Fruit fly (Drosophila melanogaster) whole organism, embryonic: ENCODE measurements around the gene PLCXD.

Source experiments
- Adf1 ChIP-seq: fragments of 200-800 bp; sonication (Bioruptor generic); IDR thresholded peaks from 2 replicates; pipeline ENCODE4 v1.3.6; 2022; ENCODE audit warnings: missing biosample characterization, missing genetic modification characterization
- Atf-2 ChIP-seq: fragments of 200-800 bp; sonication (Bioruptor generic); optimal IDR thresholded peaks from 2 replicates; lab custom pipeline; 2016; ENCODE audit warnings: missing biosample characterization, missing genetic modification characterization
- CG10979 ChIP-seq: fragments of 200-800 bp; sonication (Bioruptor generic); optimal IDR thresholded peaks from 2 replicates; lab custom pipeline; 2018; ENCODE audit warnings: missing biosample characterization, mild to moderate bottlenecking, missing genetic modification characterization, moderate library complexity
- CG11456 ChIP-seq: fragments of 200-800 bp; sonication (Bioruptor generic); IDR thresholded peaks from 3 replicates; pipeline ENCODE4 v1.3.6; 2022; ENCODE audit warnings: missing biosample characterization, missing genetic modification characterization
- CG11696 ChIP-seq: fragments of 200-800 bp; sonication (Bioruptor generic); IDR thresholded peaks from 2 replicates; pipeline ENCODE4 v1.3.6; 2022; ENCODE audit warnings: missing biosample characterization, missing genetic modification characterization
- CG12071 ChIP-seq: fragments of 200-800 bp; sonication (Bioruptor generic); optimal IDR thresholded peaks from 3 replicates; lab custom pipeline; 2018; ENCODE audit warnings: missing biosample characterization, mild to moderate bottlenecking, missing genetic modification characterization
- CG15073 ChIP-seq: fragments of 200-800 bp; sonication (Bioruptor generic); optimal IDR thresholded peaks from 2 replicates; lab custom pipeline; 2016; ENCODE audit warnings: missing biosample characterization, missing genetic modification characterization
- CG15479 ChIP-seq: fragments of 200-800 bp; sonication (Bioruptor generic); optimal IDR thresholded peaks from 3 replicates; lab custom pipeline; 2019; ENCODE audit warnings: missing biosample characterization, mild to moderate bottlenecking, missing genetic modification characterization, moderate library complexity
- CG17186 ChIP-seq: fragments of 200-800 bp; sonication (Bioruptor generic); optimal IDR thresholded peaks from 3 replicates; lab custom pipeline; 2017; ENCODE audit warnings: missing biosample characterization, missing genetic modification reagents, missing genetic modification characterization
- CG17359 ChIP-seq: fragments of 200-800 bp; sonication (Bioruptor generic); optimal IDR thresholded peaks from 3 replicates; lab custom pipeline; 2018; ENCODE audit warnings: missing biosample characterization, mild to moderate bottlenecking, missing genetic modification characterization, moderate library complexity
- CG17829 ChIP-seq: fragments of 200-800 bp; optimal IDR thresholded peaks from 2 replicates; lab custom pipeline; 2019; ENCODE audit warnings: missing biosample characterization, mild to moderate bottlenecking, missing genetic modification characterization, moderate library complexity
- CG2116 ChIP-seq: fragments of 200-800 bp; sonication (Bioruptor generic); optimal IDR thresholded peaks from 3 replicates; lab custom pipeline; 2018; ENCODE audit warnings: missing biosample characterization, mild to moderate bottlenecking, missing genetic modification characterization
- CG2199 ChIP-seq: fragments of 200-800 bp; sonication (Bioruptor generic); IDR thresholded peaks from 3 replicates; pipeline ENCODE4 v1.3.6; 2022; ENCODE audit warnings: missing biosample characterization, missing genetic modification characterization
- CG31365 ChIP-seq: fragments of 200-800 bp; sonication (Bioruptor generic); optimal IDR thresholded peaks from 2 replicates; lab custom pipeline; 2018; ENCODE audit warnings: missing biosample characterization, mild to moderate bottlenecking, missing genetic modification characterization
- CG31441 ChIP-seq: fragments of 200-800 bp; sonication (Bioruptor generic); IDR thresholded peaks from 2 replicates; pipeline ENCODE4 v1.3.6; 2022; ENCODE audit warnings: missing biosample characterization, missing genetic modification characterization
- CG34376 ChIP-seq: fragments of 200-800 bp; sonication (Bioruptor generic); optimal IDR thresholded peaks from 2 replicates; lab custom pipeline; 2018; ENCODE audit warnings: missing biosample characterization, mild to moderate bottlenecking, missing genetic modification characterization
- CG3847 ChIP-seq: fragments of 200-800 bp; sonication (Bioruptor generic); IDR thresholded peaks from 2 replicates; pipeline ENCODE4 v1.3.6; 2022; ENCODE audit warnings: missing biosample characterization, missing genetic modification characterization
- CG4282 ChIP-seq: fragments of 200-800 bp; sonication (Bioruptor generic); optimal IDR thresholded peaks from 2 replicates; lab custom pipeline; 2016; ENCODE audit warnings: missing biosample characterization, missing genetic modification characterization
- CG7786 ChIP-seq: fragments of 200-800 bp; sonication (Bioruptor generic); optimal IDR thresholded peaks from 2 replicates; lab custom pipeline; 2016; ENCODE audit warnings: missing biosample characterization, missing genetic modification characterization
- CG7839 ChIP-seq: fragments of 200-800 bp; sonication (Bioruptor generic); optimal IDR thresholded peaks from 3 replicates; lab custom pipeline; 2018; ENCODE audit warnings: missing biosample characterization, mild to moderate bottlenecking, missing genetic modification characterization, moderate library complexity
- Chrac-16 ChIP-seq: fragments of 200-800 bp; sonication (Bioruptor generic); optimal IDR thresholded peaks from 3 replicates; lab custom pipeline; 2016; ENCODE audit warnings: missing biosample characterization, missing genetic modification characterization
- Dip3 ChIP-seq: fragments of 200-800 bp; sonication (Bioruptor generic); optimal IDR thresholded peaks from 3 replicates; lab custom pipeline; 2016; ENCODE audit warnings: missing biosample characterization, missing genetic modification characterization
- E2f1 ChIP-seq: fragments of 200-800 bp; sonication (Bioruptor generic); IDR thresholded peaks from 2 replicates; pipeline ENCODE4 v1.3.6; 2022; ENCODE audit warnings: missing biosample characterization, missing genetic modification characterization
- ERR ChIP-seq: fragments of 200-800 bp; sonication (Bioruptor generic); optimal IDR thresholded peaks from 2 replicates; lab custom pipeline; 2016; ENCODE audit warnings: missing biosample characterization, missing genetic modification characterization
- Eip74EF ChIP-seq, 2 experiments: fragments of 200-800 bp in 1 of 2; fragments of >200 bp in 1 of 2; sonication (Bioruptor generic) in 1 of 2; optimal IDR thresholded peaks; 2 replicates each; lab custom pipeline; 2017 to 2019; ENCODE audit warnings: missing biosample characterization in 2 of 2, missing genetic modification characterization in 2 of 2, mild to moderate bottlenecking in 1 of 2, moderate library complexity in 1 of 2
- GATAe ChIP-seq: fragments of 200-800 bp; sonication (Bioruptor generic); conservative IDR thresholded peaks from 2 replicates; pipeline ENCODE4 v1.3.6; 2022; ENCODE audit warnings: missing biosample characterization, missing genetic modification characterization
- Hr78 ChIP-seq, 2 experiments: fragments of 200-800 bp in 1 of 2; fragments of >200 bp in 1 of 2; sonication (Bioruptor generic) in 1 of 2; optimal IDR thresholded peaks; 2 replicates each; lab custom pipeline; 2017 to 2019; ENCODE audit warnings: missing biosample characterization in 2 of 2, missing genetic modification characterization in 2 of 2, mild to moderate bottlenecking in 1 of 2, moderate library complexity in 1 of 2
- Lim3 ChIP-seq: fragments of 200-800 bp; sonication (Bioruptor generic); IDR thresholded peaks from 2 replicates; pipeline ENCODE4 v1.3.6; 2022; ENCODE audit warnings: missing biosample characterization, missing genetic modification characterization
- MBD-R2 ChIP-seq: fragments of 200-800 bp; sonication (Bioruptor generic); IDR thresholded peaks from 2 replicates; pipeline ENCODE4 v1.3.6; 2022; ENCODE audit warnings: missing biosample characterization, missing genetic modification characterization
- Mad ChIP-seq: fragments of 200-800 bp; sonication (Bioruptor generic); optimal IDR thresholded peaks from 2 replicates; lab custom pipeline; 2016; ENCODE audit warnings: missing biosample characterization, missing genetic modification characterization
- PHDP ChIP-seq: fragments of 200-800 bp; sonication (Bioruptor generic); optimal IDR thresholded peaks from 3 replicates; lab custom pipeline; 2018; ENCODE audit warnings: missing biosample characterization, mild to moderate bottlenecking, missing genetic modification characterization, moderate library complexity
- Pdp1 ChIP-seq, 2 experiments: fragments of 200-800 bp; sonication (Bioruptor generic); optimal IDR thresholded peaks; 3 replicates each; lab custom pipeline; 2016; ENCODE audit warnings: missing biosample characterization in 2 of 2, missing genetic modification characterization in 2 of 2, mild to moderate bottlenecking in 1 of 2, moderate library complexity in 1 of 2
- Ravus ChIP-seq: fragments of 200-800 bp; sonication (Bioruptor generic); IDR thresholded peaks from 2 replicates; pipeline ENCODE4 v1.3.6; 2022; ENCODE audit warnings: missing biosample characterization, missing genetic modification characterization
- Rfx ChIP-seq: fragments of 200-800 bp; sonication (Bioruptor generic); IDR thresholded peaks from 2 replicates; pipeline ENCODE4 v1.3.6; 2022; ENCODE audit warnings: missing biosample characterization, missing genetic modification characterization
- YL-1 ChIP-seq: fragments of 200-800 bp; sonication (Bioruptor generic); optimal IDR thresholded peaks from 3 replicates; lab custom pipeline; 2017; ENCODE audit warnings: missing biosample characterization, mild to moderate bottlenecking, missing genetic modification characterization
- ems ChIP-seq: fragments of 200-800 bp; sonication (Bioruptor generic); optimal IDR thresholded peaks from 3 replicates; lab custom pipeline; 2016; ENCODE audit warnings: missing biosample characterization, missing genetic modification characterization
- gfzf ChIP-seq: fragments of 200-800 bp; sonication (Bioruptor generic); optimal IDR thresholded peaks from 2 replicates; lab custom pipeline; 2016; ENCODE audit warnings: missing biosample characterization, mild to moderate bottlenecking, missing genetic modification characterization, moderate library complexity
- hb ChIP-seq: fragments of 200-800 bp; sonication (Bioruptor generic); IDR thresholded peaks from 3 replicates; pipeline ENCODE4 v1.3.6; 2022; ENCODE audit warnings: missing biosample characterization, missing genetic modification characterization; ENCODE audit not compliant: partially characterized antibody
- kay ChIP-seq: fragments of 200-800 bp; sonication (Bioruptor generic); optimal IDR thresholded peaks from 2 replicates; lab custom pipeline; 2016; ENCODE audit warnings: missing biosample characterization, missing genetic modification characterization
- klu ChIP-seq: fragments of 200-800 bp; sonication (Bioruptor generic); IDR thresholded peaks from 2 replicates; pipeline ENCODE4 v1.3.6; 2022; ENCODE audit warnings: missing biosample characterization, missing genetic modification characterization
- mam ChIP-seq: fragments of 200-800 bp; sonication (Bioruptor generic); optimal IDR thresholded peaks from 3 replicates; lab custom pipeline; 2016; ENCODE audit warnings: missing biosample characterization, missing genetic modification characterization
- otp ChIP-seq: fragments of 200-800 bp; sonication (Bioruptor generic); IDR thresholded peaks from 3 replicates; pipeline ENCODE4, ENCODE4 v1.3.6; 2022; ENCODE audit warnings: missing biosample characterization, missing genetic modification characterization
- pan ChIP-seq, 4 experiments: fragments of >200 bp in 3 of 4; fragments of 200-800 bp in 1 of 4; sonication (Bioruptor generic) in 1 of 4; optimal IDR thresholded peaks in 3 of 4; IDR thresholded peaks in 1 of 4; 2 replicates each; pipeline versions ENCODE4 v1.3.6 to Lab custom; 2017 to 2022; ENCODE audit warnings: missing biosample characterization in 2 of 4, missing genetic modification characterization in 2 of 4, mixed read lengths in 1 of 4
- rib ChIP-seq: fragments of 200-800 bp; sonication (Bioruptor generic); IDR thresholded peaks from 2 replicates; pipeline ENCODE4 v1.3.6; 2022; ENCODE audit warnings: missing biosample characterization, missing genetic modification characterization
- sc ChIP-seq, 3 experiments: fragments of >200 bp in 2 of 3; fragments of 200-800 bp in 1 of 3; sonication (Bioruptor generic) in 1 of 3; optimal IDR thresholded peaks; 2 replicates in 2 of 3; 3 replicates in 1 of 3; lab custom pipeline; 2017; ENCODE audit warnings: mild to moderate bottlenecking in 1 of 3, missing biosample characterization in 1 of 3, missing genetic modification characterization in 1 of 3, missing genetic modification reagents in 1 of 3
- tgo ChIP-seq: fragments of 200-800 bp; sonication (Bioruptor generic); IDR thresholded peaks from 3 replicates; pipeline ENCODE4 v1.3.6; 2022; ENCODE audit warnings: missing biosample characterization, missing genetic modification characterization
- vnd ChIP-seq: fragments of 200-800 bp; sonication (Bioruptor generic); IDR thresholded peaks from 3 replicates; pipeline ENCODE4 v1.3.6; 2022; ENCODE audit warnings: missing biosample characterization, missing genetic modification characterization; ENCODE audit not compliant: partially characterized antibody
- vvl ChIP-seq: fragments of 200-800 bp; sonication (Bioruptor generic); IDR thresholded peaks from 2 replicates; pipeline ENCODE4 v1.3.6; 2022; ENCODE audit warnings: missing biosample characterization, missing genetic modification characterization

PLCXD gene

dm6 chr2L:12004211-12004979 is 44.8 kb upstream of the PLCXD start:
- peak; percentile 74 for TF ChIP-seq CG17359 (tag; lab: Kevin White, UChicago)
- TF ChIP-seq Rfx (GFP tag; lab: Robert Waterston, UW), result no peak
- TF ChIP-seq otp, result no peak
- no peak for TF ChIP-seq CG7786 (GFP tag; lab: Kevin White, UChicago)
- TF ChIP-seq CG17829 (tag; lab: Kevin White, UChicago), result peak; percentile 34
- no peak for TF ChIP-seq CG15479 (GFP tag; lab: Kevin White, UChicago)
- TF ChIP-seq sc (optimal IDR thresholded peaks at IDR 0.05; lab: Kevin White, UChicago), result no peak
- TF ChIP-seq sc (GFP tag; optimal IDR thresholded peaks at IDR 0.05; lab: Kevin White, UChicago), result peak; percentile 85
- no peak for TF ChIP-seq E2f1 (GFP tag; lab: Robert Waterston, UW)
- TF ChIP-seq Mad, result peak; percentile 31
- TF ChIP-seq gfzf, result no peak
- peak in 1 of 2 experiments; percentile 38 for TF ChIP-seq Eip74EF (GFP tag; optimal IDR thresholded peaks at IDR 0.05; lab: Kevin White, UChicago)
- TF ChIP-seq CG12071, result peak; percentile 61
- no peak for TF ChIP-seq CG11696 (GFP tag; lab: Robert Waterston, UW)
- no peak for TF ChIP-seq rib
- no peak for TF ChIP-seq Ravus
- peak; percentile 49 for TF ChIP-seq CG34376 (GFP tag; lab: Kevin White, UChicago)
- peak; percentile 24 for TF ChIP-seq CG10979 (tag; lab: Kevin White, UChicago)
- peak; percentile 30 for TF ChIP-seq mam (GFP tag; lab: Kevin White, UChicago)
- no peak for TF ChIP-seq CG3847 (GFP tag; lab: Robert Waterston, UW)
- TF ChIP-seq Hr78 (GFP tag; optimal IDR thresholded peaks at IDR 0.05; lab: Kevin White, UChicago), result no peak
- peak; percentile 46 to 55 for TF ChIP-seq Pdp1 (GFP tag; optimal IDR thresholded peaks at IDR 0.05; lab: Kevin White, UChicago)
- TF ChIP-seq MBD-R2 (GFP tag; lab: Robert Waterston, UW), result no peak
- no peak for TF ChIP-seq Chrac-16
- TF ChIP-seq YL-1 (GFP tag; lab: Kevin White, UChicago), result peak; percentile 61
- no peak for TF ChIP-seq CG15073 (GFP tag; lab: Kevin White, UChicago)
- TF ChIP-seq Atf-2 (GFP tag; lab: Kevin White, UChicago), result peak; percentile 5
- peak; percentile 77 for TF ChIP-seq CG31365
- TF ChIP-seq PHDP, result peak; percentile 80
- no peak for TF ChIP-seq Lim3 (GFP tag; lab: Robert Waterston, UW)
- TF ChIP-seq CG4282, result peak; percentile 2
- no peak for TF ChIP-seq tgo (GFP tag; lab: Robert Waterston, UW)
- no peak for TF ChIP-seq CG2199
- TF ChIP-seq CG31441 (GFP tag; lab: Robert Waterston, UW), result no peak
- TF ChIP-seq ERR (GFP tag; lab: Kevin White, UChicago), result peak; percentile 32
- no peak for TF ChIP-seq hb (GFP tag; lab: Robert Waterston, UW)
- TF ChIP-seq Adf1, result no peak
- no peak for TF ChIP-seq GATAe (GFP tag; lab: Robert Waterston, UW)
- no peak for TF ChIP-seq CG11456 (GFP tag; lab: Robert Waterston, UW)
- TF ChIP-seq Dip3 (GFP tag; lab: Kevin White, UChicago), result peak; percentile 37
- TF ChIP-seq klu, result no peak
- no peak for TF ChIP-seq vnd (GFP tag; lab: Robert Waterston, UW)
- TF ChIP-seq CG7839 (tag; lab: Kevin White, UChicago), result peak; percentile 22
- TF ChIP-seq pan (optimal IDR thresholded peaks at IDR 0.05; lab: Kevin White, UChicago), result no peak
- no peak for TF ChIP-seq pan (GFP tag; optimal IDR thresholded peaks at IDR 0.05 in 1 of 2, IDR thresholded peaks at IDR 0.05 in 1 of 2)
- TF ChIP-seq ems (GFP tag; lab: Kevin White, UChicago), result peak; percentile 19
- peak; percentile 20 for TF ChIP-seq kay (GFP tag; lab: Kevin White, UChicago)
- peak; percentile 63 for TF ChIP-seq CG2116 (GFP tag; lab: Kevin White, UChicago)
- no peak for TF ChIP-seq vvl
- TF ChIP-seq CG17186, result no peak
